Worm (Caenorhabditis elegans) whole organism, L2 larva: ENCODE measurements around the gene acd-3.

Source experiments
- C34F6.9 ChIP-seq: fragments of 150-350 bp; optimal IDR thresholded peaks from 2 replicates; lab custom pipeline; 2014; ENCODE audit warnings: missing biosample characterization, missing genetic modification characterization
- F13H6.1 ChIP-seq: sonication (generic microtip); optimal IDR thresholded peaks from 2 replicates; lab custom pipeline; 2016; ENCODE audit warnings: missing genetic modification characterization, missing compliant biosample characterization
- R02D3.7 ChIP-seq: fragments of 150-350 bp; optimal IDR thresholded peaks from 2 replicates; lab custom pipeline; 2014; ENCODE audit warnings: missing biosample characterization, missing genetic modification characterization
- Y55F3AM.14 ChIP-seq: fragments of 200-800 bp; sonication (Bioruptor generic); optimal IDR thresholded peaks from 2 replicates; lab custom pipeline; 2018; ENCODE audit warnings: mild to moderate bottlenecking, missing genetic modification characterization, missing compliant biosample characterization
- ZK546.5 ChIP-seq: sonication (generic microtip); optimal IDR thresholded peaks from 2 replicates; lab custom pipeline; 2017; ENCODE audit warnings: missing biosample characterization, missing genetic modification characterization
- alr-1 ChIP-seq: fragments of 150-350 bp; optimal IDR thresholded peaks from 2 replicates; lab custom pipeline; 2014; ENCODE audit warnings: missing biosample characterization, missing genetic modification characterization
- aly-2 ChIP-seq: fragments of 150-350 bp; optimal IDR thresholded peaks from 2 replicates; lab custom pipeline; 2014; ENCODE audit warnings: missing biosample characterization, missing genetic modification characterization
- ama-1 ChIP-seq: fragments of 150-350 bp; optimal IDR thresholded peaks from 2 replicates; lab custom pipeline; 2018; ENCODE audit warnings: inconsistent platforms
- blmp-1 ChIP-seq: sonication (generic microtip); optimal IDR thresholded peaks from 2 replicates; lab custom pipeline; 2017; ENCODE audit warnings: missing genetic modification characterization, mild to moderate bottlenecking, missing compliant biosample characterization, antibody characterized with exemption, moderate library complexity; ENCODE audit not compliant: insufficient read depth
- ceh-16 ChIP-seq: fragments of 150-350 bp; optimal IDR thresholded peaks from 2 replicates; lab custom pipeline; 2014; ENCODE audit warnings: missing biosample characterization, missing genetic modification characterization
- ceh-82 ChIP-seq: fragments of 150-350 bp; optimal IDR thresholded peaks from 2 replicates; lab custom pipeline; 2014; ENCODE audit warnings: missing biosample characterization, missing genetic modification characterization
- crh-2 ChIP-seq: sonication (generic microtip); optimal IDR thresholded peaks from 2 replicates; lab custom pipeline; 2017; ENCODE audit warnings: missing biosample characterization, missing genetic modification characterization
- dmd-4 ChIP-seq: sonication (generic microtip); optimal IDR thresholded peaks from 2 replicates; lab custom pipeline; 2017; ENCODE audit warnings: missing biosample characterization, missing genetic modification characterization
- egl-27 ChIP-seq: sonication (generic microtip); optimal IDR thresholded peaks from 3 replicates; lab custom pipeline; 2017; ENCODE audit warnings: missing biosample characterization, missing genetic modification reagents, missing genetic modification characterization
- elt-1 ChIP-seq: fragments of 150-350 bp; optimal IDR thresholded peaks from 2 replicates; lab custom pipeline; 2014; ENCODE audit warnings: missing biosample characterization, missing genetic modification characterization
- elt-3 ChIP-seq: sonication (generic microtip); optimal IDR thresholded peaks from 2 replicates; lab custom pipeline; 2017; ENCODE audit warnings: missing biosample characterization, missing genetic modification characterization
- fos-1 ChIP-seq: fragments of 150-350 bp; optimal IDR thresholded peaks from 2 replicates; lab custom pipeline; 2014; ENCODE audit warnings: missing biosample characterization, missing genetic modification characterization
- gmeb-1 ChIP-seq: fragments of 150-350 bp; optimal IDR thresholded peaks from 2 replicates; lab custom pipeline; 2014; ENCODE audit warnings: missing biosample characterization, missing genetic modification characterization
- lin-11 ChIP-seq: fragments of 150-350 bp; sonication (generic microtip); optimal IDR thresholded peaks from 2 replicates; lab custom pipeline; 2014; ENCODE audit warnings: missing biosample characterization, missing genetic modification characterization, inconsistent platforms, mixed read lengths
- lsy-2 ChIP-seq, 2 experiments: fragments of 150-350 bp in 1 of 2; sonication (generic microtip) in 1 of 2; optimal IDR thresholded peaks; 2 replicates each; lab custom pipeline; 2014 to 2017; ENCODE audit warnings: missing biosample characterization in 2 of 2, missing genetic modification characterization in 2 of 2
- mab-5 ChIP-seq: fragments of 150-350 bp; optimal IDR thresholded peaks from 2 replicates; lab custom pipeline; 2014; ENCODE audit warnings: missing biosample characterization, missing genetic modification characterization
- mbf-1 ChIP-seq: sonication (generic microtip); optimal IDR thresholded peaks from 2 replicates; lab custom pipeline; 2017; ENCODE audit warnings: missing biosample characterization, missing genetic modification characterization
- mdl-1 ChIP-seq, 2 experiments: fragments of 150-350 bp in 1 of 2; sonication (generic microtip) in 1 of 2; optimal IDR thresholded peaks; 2 replicates each; lab custom pipeline; 2017; ENCODE audit warnings: missing biosample characterization in 2 of 2, missing genetic modification characterization in 2 of 2
- nhr-10 ChIP-seq: sonication (generic microtip); optimal IDR thresholded peaks from 2 replicates; lab custom pipeline; 2017; ENCODE audit warnings: missing biosample characterization, missing genetic modification characterization
- nhr-11 ChIP-seq: fragments of 150-350 bp; optimal IDR thresholded peaks from 2 replicates; lab custom pipeline; 2014; ENCODE audit warnings: missing biosample characterization, missing genetic modification characterization
- nhr-12 ChIP-seq: fragments of 150-350 bp; optimal IDR thresholded peaks from 2 replicates; lab custom pipeline; 2014; ENCODE audit warnings: missing biosample characterization, missing genetic modification characterization
- nhr-129 ChIP-seq: fragments of 150-350 bp; optimal IDR thresholded peaks from 2 replicates; lab custom pipeline; 2014; ENCODE audit warnings: missing biosample characterization, missing genetic modification characterization
- nhr-21 ChIP-seq: fragments of 150-350 bp; optimal IDR thresholded peaks from 2 replicates; lab custom pipeline; 2014; ENCODE audit warnings: missing biosample characterization, missing genetic modification characterization
- nhr-23 ChIP-seq: fragments of 150-350 bp; optimal IDR thresholded peaks from 2 replicates; lab custom pipeline; 2014; ENCODE audit warnings: missing biosample characterization, missing genetic modification reagents, missing genetic modification characterization
- nhr-237 ChIP-seq: fragments of 150-350 bp; optimal IDR thresholded peaks from 2 replicates; lab custom pipeline; 2014; ENCODE audit warnings: missing biosample characterization, missing genetic modification characterization
- nhr-25 ChIP-seq: fragments of 150-350 bp; sonication (generic microtip); optimal IDR thresholded peaks from 3 replicates; lab custom pipeline; 2014; ENCODE audit warnings: missing biosample characterization, missing genetic modification characterization
- nhr-6 ChIP-seq: fragments of 150-350 bp; optimal IDR thresholded peaks from 2 replicates; lab custom pipeline; 2014; ENCODE audit warnings: missing biosample characterization, missing genetic modification characterization
- nhr-77 ChIP-seq: fragments of 150-350 bp; optimal IDR thresholded peaks from 2 replicates; lab custom pipeline; 2014; ENCODE audit warnings: missing biosample characterization, missing genetic modification characterization
- skn-1 ChIP-seq: sonication (generic microtip); optimal IDR thresholded peaks from 2 replicates; lab custom pipeline; 2017; ENCODE audit warnings: missing biosample characterization, missing genetic modification characterization
- sma-3 ChIP-seq: sonication (generic microtip); optimal IDR thresholded peaks from 2 replicates; lab custom pipeline; 2016; ENCODE audit warnings: missing genetic modification reagents, missing genetic modification characterization, missing compliant biosample characterization
- sma-9 ChIP-seq, 2 experiments: fragments of 150-350 bp in 1 of 2; sonication (generic microtip) in 1 of 2; optimal IDR thresholded peaks; 2 replicates each; lab custom pipeline; 2014 to 2016; ENCODE audit warnings: missing genetic modification characterization in 2 of 2, mild to moderate bottlenecking in 1 of 2, missing biosample characterization in 1 of 2, missing compliant biosample characterization in 1 of 2, missing genetic modification reagents in 1 of 2, moderate library complexity in 1 of 2
- snpc-4 ChIP-seq: fragments of 150-350 bp; optimal IDR thresholded peaks from 2 replicates; lab custom pipeline; 2014; ENCODE audit warnings: missing biosample characterization, missing genetic modification characterization
- unc-39 ChIP-seq: fragments of 150-350 bp; optimal IDR thresholded peaks from 2 replicates; lab custom pipeline; 2014; ENCODE audit warnings: missing biosample characterization, missing genetic modification characterization
- unc-55 ChIP-seq: fragments of 150-350 bp; sonication (generic microtip); optimal IDR thresholded peaks from 3 replicates; lab custom pipeline; 2014; ENCODE audit warnings: missing biosample characterization, missing genetic modification reagents, missing genetic modification characterization
- unc-62 ChIP-seq: fragments of 150-350 bp; optimal IDR thresholded peaks from 2 replicates; lab custom pipeline; 2014; ENCODE audit warnings: missing biosample characterization, missing genetic modification reagents, missing genetic modification characterization
- zag-1 ChIP-seq: fragments of 150-350 bp; optimal IDR thresholded peaks from 2 replicates; lab custom pipeline; 2014; ENCODE audit warnings: missing biosample characterization, missing genetic modification characterization
- ztf-1 ChIP-seq: fragments of 200-800 bp; sonication (Bioruptor generic); conservative IDR thresholded peaks from 2 replicates; pipeline ENCODE4 v1.3.6; 2022; ENCODE audit warnings: missing genetic modification characterization, missing compliant biosample characterization
- ztf-4 ChIP-seq: fragments of 150-350 bp; optimal IDR thresholded peaks from 2 replicates; lab custom pipeline; 2014; ENCODE audit warnings: missing biosample characterization, missing genetic modification characterization

The acd-3 gene

ce11 chrX:14815412-14815811, 33.7 kb upstream of the acd-3 start:
- peak; percentile 0 for TF ChIP-seq nhr-25 (tag; lab: Kevin White, UChicago)
- TF ChIP-seq C34F6.9 (tag; lab: Kevin White, UChicago): peak; percentile 9
- TF ChIP-seq Y55F3AM.14: no peak
- TF ChIP-seq lin-11 (tag; lab: Kevin White, UChicago): no peak
- no peak for TF ChIP-seq nhr-237 (tag; lab: Kevin White, UChicago)
- TF ChIP-seq nhr-12 (tag; lab: Kevin White, UChicago): no peak
- no peak for TF ChIP-seq elt-3 (tag; lab: Kevin White, UChicago)
- TF ChIP-seq ztf-1 (GFP tag; lab: Robert Waterston, UW): no peak
- peak; percentile 25 for TF ChIP-seq nhr-21 (tag; lab: Kevin White, UChicago)
- TF ChIP-seq R02D3.7 (tag; lab: Kevin White, UChicago): no peak
- TF ChIP-seq mdl-1 (tag; optimal IDR thresholded peaks at IDR 0.05; lab: Kevin White, UChicago): no peak
- no peak for TF ChIP-seq nhr-6 (tag; lab: Kevin White, UChicago)
- no peak for TF ChIP-seq nhr-10 (tag; lab: Kevin White, UChicago)
- no peak for TF ChIP-seq blmp-1
- TF ChIP-seq elt-1 (tag; lab: Kevin White, UChicago): no peak
- no peak for TF ChIP-seq ceh-16 (tag; lab: Kevin White, UChicago)
- TF ChIP-seq lsy-2 (tag; optimal IDR thresholded peaks at IDR 0.05; lab: Kevin White, UChicago): no peak
- TF ChIP-seq aly-2 (tag; lab: Kevin White, UChicago): no peak
- no peak for TF ChIP-seq mab-5 (tag; lab: Kevin White, UChicago)
- TF ChIP-seq unc-55: peak; percentile 5
- no peak for TF ChIP-seq egl-27 (tag; lab: Kevin White, UChicago)
- peak; percentile 39 for TF ChIP-seq sma-9 (GFP tag; optimal IDR thresholded peaks at IDR 0.05; lab: Kevin White, UChicago)
- TF ChIP-seq sma-9 (tag; optimal IDR thresholded peaks at IDR 0.05; lab: Kevin White, UChicago): no peak
- TF ChIP-seq gmeb-1: peak; percentile 1
- TF ChIP-seq, all 48 proteins: peak for 6

- TF ChIP-seq crh-2 (tag; lab: Kevin White, UChicago): peak; percentile 54
- no peak for TF ChIP-seq sma-3
- TF ChIP-seq F13H6.1 (tag; lab: Kevin White, UChicago): peak; percentile 10
- peak; percentile 49 for TF ChIP-seq sma-9 (GFP tag; optimal IDR thresholded peaks at IDR 0.05; lab: Kevin White, UChicago)
- TF ChIP-seq sma-9 (tag; optimal IDR thresholded peaks at IDR 0.05; lab: Kevin White, UChicago): no peak
- peak; percentile 21 for TF ChIP-seq ama-1 (lab: Kevin White, UChicago)
- no peak for TF ChIP-seq nhr-77 (tag; lab: Kevin White, UChicago)
- TF ChIP-seq fos-1 (tag; lab: Kevin White, UChicago): peak; percentile 41
- TF ChIP-seq egl-27 (tag; lab: Kevin White, UChicago): no peak
- TF ChIP-seq ZK546.5: no peak
- TF ChIP-seq nhr-11 (tag; lab: Kevin White, UChicago): no peak
- TF ChIP-seq skn-1 (tag; lab: Kevin White, UChicago): no peak
- no peak for TF ChIP-seq elt-1 (tag; lab: Kevin White, UChicago)
- no peak for TF ChIP-seq nhr-23 (tag; lab: Kevin White, UChicago)
- peak; percentile 1 for TF ChIP-seq nhr-129 (tag; lab: Kevin White, UChicago)
- TF ChIP-seq snpc-4 (tag; lab: Kevin White, UChicago): no peak
- TF ChIP-seq unc-62 (GFP tag; lab: Kevin White, UChicago): no peak
Observed at ce11 chrX:14816717-14817116, 32.4 kb upstream of the acd-3 start.

ce11 chrX:14818464-14819259, 30.4 kb upstream of the acd-3 start, which contains the start of gene epn-1:
Gene epn-1 (minus strand): TSS chrX:14818514.
- TF ChIP-seq nhr-237 (tag; lab: Kevin White, UChicago): peak; percentile 58
- no peak for TF ChIP-seq R02D3.7 (tag; lab: Kevin White, UChicago)
- peak; percentile 61 for TF ChIP-seq nhr-77 (tag; lab: Kevin White, UChicago)
- TF ChIP-seq ztf-4 (tag; lab: Kevin White, UChicago): peak; percentile 94
- peak; percentile 98 for TF ChIP-seq nhr-21 (tag; lab: Kevin White, UChicago)
- TF ChIP-seq sma-9 (GFP tag; optimal IDR thresholded peaks at IDR 0.05; lab: Kevin White, UChicago): peak; percentile 98
- TF ChIP-seq sma-9 (tag; optimal IDR thresholded peaks at IDR 0.05; lab: Kevin White, UChicago): peak; percentile 64
- TF ChIP-seq aly-2 (tag; lab: Kevin White, UChicago): no peak
- TF ChIP-seq dmd-4 (tag; lab: Kevin White, UChicago): no peak
- peak; percentile 30 for TF ChIP-seq skn-1 (tag; lab: Kevin White, UChicago)
- peak; percentile 97 for TF ChIP-seq zag-1 (tag; lab: Kevin White, UChicago)
- peak; percentile 98 for TF ChIP-seq ceh-16 (tag; lab: Kevin White, UChicago)
- peak; percentile 97 for TF ChIP-seq egl-27 (tag; lab: Kevin White, UChicago)
- peak; percentile 69 for TF ChIP-seq blmp-1
- TF ChIP-seq crh-2 (tag; lab: Kevin White, UChicago): peak; percentile 96
- TF ChIP-seq nhr-23 (tag; lab: Kevin White, UChicago): no peak
- peak; percentile 16 for TF ChIP-seq elt-1 (tag; lab: Kevin White, UChicago)
- peak; percentile 69 for TF ChIP-seq nhr-12 (tag; lab: Kevin White, UChicago)
- TF ChIP-seq alr-1 (tag; lab: Kevin White, UChicago): no peak
- peak; percentile 98 for TF ChIP-seq C34F6.9 (tag; lab: Kevin White, UChicago)
- peak; percentile 90 for TF ChIP-seq unc-55
- peak; percentile 89 for TF ChIP-seq fos-1 (tag; lab: Kevin White, UChicago)
- peak; percentile 78 for TF ChIP-seq snpc-4 (tag; lab: Kevin White, UChicago)
- peak; percentile 31 for TF ChIP-seq ZK546.5
- peak; percentile 99 for TF ChIP-seq F13H6.1 (tag; lab: Kevin White, UChicago)
- TF ChIP-seq Y55F3AM.14: peak; percentile 99
- peak; percentile 80 for TF ChIP-seq unc-62 (GFP tag; lab: Kevin White, UChicago)
- peak; percentile 99 to 100 for TF ChIP-seq mdl-1 (tag; optimal IDR thresholded peaks at IDR 0.05; lab: Kevin White, UChicago)
- no peak for TF ChIP-seq unc-39 (tag; lab: Kevin White, UChicago)
- TF ChIP-seq mbf-1 (tag; lab: Kevin White, UChicago): no peak
- TF ChIP-seq nhr-11 (tag; lab: Kevin White, UChicago): no peak
- TF ChIP-seq ceh-82 (tag; lab: Kevin White, UChicago): peak; percentile 54
- TF ChIP-seq elt-3 (tag; lab: Kevin White, UChicago): no peak
